Fruit fly (Drosophila melanogaster): ENCODE data around the gene CG13082.

CG13082 gene

dm6 chr2L:19582185-19582584 lies 44.0 kb downstream of the CG13082 start, which contains the start of gene Hakai (continued):
- TF ChIP-seq CG32532 (GFP tag; IDR thresholded peaks at IDR 0.05) (peak; percentile 63), ftz-f1 (GFP tag; optimal IDR thresholded peaks at IDR 0.05) (peak; percentile 53), MTF-1 (GFP tag; optimal IDR thresholded peaks at IDR 0.05; ENCODE audit: borderline replicate concordance) (no peak), Pdp1 (GFP tag; optimal IDR thresholded peaks at IDR 0.05) (peak; percentile 59 to 70), Sry-δ (GFP tag; optimal IDR thresholded peaks at IDR 0.05) (peak; percentile 55), CG6689 (GFP tag; IDR thresholded peaks at IDR 0.05) (peak; percentile 52), Spps (tag; optimal IDR thresholded peaks at IDR 0.05) (no peak), CG7372 (GFP tag; IDR thresholded peaks at IDR 0.05) (peak; percentile 46; the same call in 1 of the 2 replicates), Rfx (GFP tag; IDR thresholded peaks at IDR 0.05) (peak; percentile 80), Usf (GFP tag; optimal IDR thresholded peaks at IDR 0.05) (no peak), NC2β (GFP tag; optimal IDR thresholded peaks at IDR 0.05) (peak; percentile 41), eve (GFP tag; optimal IDR thresholded peaks at IDR 0.05) (no peak), CG7928 (GFP tag; optimal IDR thresholded peaks at IDR 0.05) (peak; percentile 97), Hr51 (GFP tag; optimal IDR thresholded peaks at IDR 0.05) (peak; percentile 27 to 68), Myb (GFP tag; optimal IDR thresholded peaks at IDR 0.05) (peak; percentile 57), toy (GFP tag; IDR thresholded peaks at IDR 0.05) (no peak), CG16815 (GFP tag; optimal IDR thresholded peaks at IDR 0.05) (no peak), Ada2b (GFP tag; IDR thresholded peaks at IDR 0.05) (peak; percentile 52; the same call in 1 of the 2 replicates), dm (GFP tag; optimal IDR thresholded peaks at IDR 0.05) (peak; percentile 62), Dad (GFP tag; optimal IDR thresholded peaks at IDR 0.05) (peak; percentile 64), B-H1 (GFP tag; IDR thresholded peaks at IDR 0.05) (no peak), CG9876 (GFP tag; optimal IDR thresholded peaks at IDR 0.05) (peak; percentile 50), odd (GFP tag; optimal IDR thresholded peaks at IDR 0.05) (no peak), CG12236 (GFP tag; optimal IDR thresholded peaks at IDR 0.05) (no peak), CG9817 (tag; optimal IDR thresholded peaks at IDR 0.05) (peak; percentile 41), twi (tag; optimal IDR thresholded peaks at IDR 0.05) (peak; percentile 32), Xbp1 (GFP tag; optimal IDR thresholded peaks at IDR 0.05) (peak; percentile 81), ab (GFP tag; optimal IDR thresholded peaks at IDR 0.05) (no peak), pnt (GFP tag; optimal IDR thresholded peaks at IDR 0.05) (peak; percentile 70), otp (GFP tag; IDR thresholded peaks at IDR 0.05) (no peak; the same call in 2 of the 3 replicates), cwo (GFP tag; optimal IDR thresholded peaks at IDR 0.05) (no peak), CG7963 (GFP tag; IDR thresholded peaks at IDR 0.05; ENCODE audit: partially characterized antibody) (0 out of 3 replicates have a peak, but pooled peaks have one; percentile 32), klu (GFP tag; IDR thresholded peaks at IDR 0.05) (no peak), mld (GFP tag; IDR thresholded peaks at IDR 0.05; ENCODE audit: partially characterized antibody) (no peak), CG13624 (GFP tag; optimal IDR thresholded peaks at IDR 0.05) (peak; percentile 77), CG14014 (GFP tag; IDR thresholded peaks at IDR 0.05) (peak; percentile 61; the same call in 1 of the 2 replicates), Poxn (GFP tag; IDR thresholded peaks at IDR 0.05) (peak; percentile 36; the same call in 1 of the 2 replicates), hbn (GFP tag; IDR thresholded peaks at IDR 0.05; ENCODE audit: partially characterized antibody) (0 out of 2 replicates have a peak, but pooled peaks have one; percentile 44), amos (GFP tag; IDR thresholded peaks at IDR 0.05; ENCODE audit: partially characterized antibody) (peak; percentile 54), br (optimal IDR thresholded peaks at IDR 0.05) (no peak), nerfin-2 (GFP tag; IDR thresholded peaks at IDR 0.05; ENCODE audit: partially characterized antibody) (peak; percentile 33; the same call in 1 of the 2 replicates), CG13424 (tag; optimal IDR thresholded peaks at IDR 0.05) (peak; percentile 51), Sox100B (GFP tag; optimal IDR thresholded peaks at IDR 0.05) (no peak), CG15073 (GFP tag; optimal IDR thresholded peaks at IDR 0.05) (no peak), tin (GFP tag; optimal IDR thresholded peaks at IDR 0.05) (peak; percentile 70), CG11247 (GFP tag; IDR thresholded peaks at IDR 0.05) (peak; percentile 60), cg (GFP tag; optimal IDR thresholded peaks at IDR 0.05) (no peak), HmgD (GFP tag; optimal IDR thresholded peaks at IDR 0.05) (peak; percentile 13), CG3163 (GFP tag; optimal IDR thresholded peaks at IDR 0.05) (peak; percentile 54), CG9932 (GFP tag; IDR thresholded peaks at IDR 0.05) (peak; percentile 83), Lpt (GFP tag; optimal IDR thresholded peaks at IDR 0.05) (no peak)
